Worm (Caenorhabditis elegans) whole organism, young adult: ENCODE results near the gene sgk-1.

Source experiments
- B0019.2 ChIP-seq: fragments of 200-800 bp; sonication (Bioruptor generic); conservative IDR thresholded peaks from 2 replicates; pipeline ENCODE4 v1.3.6; 2022; ENCODE audit warnings: missing genetic modification reagents, missing genetic modification characterization, missing compliant biosample characterization
- C06A6.2 ChIP-seq: fragments of 200-800 bp; sonication (Bioruptor generic); conservative IDR thresholded peaks from 2 replicates; pipeline ENCODE4 v1.3.6; 2022; ENCODE audit warnings: missing genetic modification characterization, missing compliant biosample characterization
- F10E7.11 ChIP-seq: sonication (generic microtip); optimal IDR thresholded peaks from 2 replicates; lab custom pipeline; 2017; ENCODE audit warnings: mild to moderate bottlenecking, missing genetic modification characterization, moderate library complexity, missing compliant biosample characterization
- F37B4.10 ChIP-seq: fragments of 200-800 bp; sonication (Bioruptor generic); IDR thresholded peaks from 2 replicates; pipeline ENCODE4 v1.3.6; 2022; ENCODE audit warnings: missing genetic modification characterization, missing compliant biosample characterization
- F39B2.1 ChIP-seq: fragments of 200-800 bp; sonication (Bioruptor generic); IDR thresholded peaks from 2 replicates; pipeline ENCODE4 v1.3.6; 2022; ENCODE audit warnings: missing genetic modification reagents, missing genetic modification characterization, missing compliant biosample characterization
- F49E8.2 ChIP-seq: sonication (generic microtip); optimal IDR thresholded peaks from 3 replicates; lab custom pipeline; 2017; ENCODE audit warnings: missing genetic modification characterization, mild to moderate bottlenecking, missing compliant biosample characterization, antibody characterized with exemption, moderate library complexity; ENCODE audit not compliant: insufficient read depth
- F57A8.1 ChIP-seq: fragments of 200-800 bp; sonication (Bioruptor generic); optimal IDR thresholded peaks from 2 replicates; lab custom pipeline; 2018; ENCODE audit warnings: mild to moderate bottlenecking, missing genetic modification characterization, moderate library complexity, missing compliant biosample characterization
- F57C9.4 ChIP-seq: sonication (generic microtip); optimal IDR thresholded peaks from 2 replicates; lab custom pipeline; 2017; ENCODE audit warnings: mild to moderate bottlenecking, missing genetic modification characterization, missing compliant biosample characterization
- K11D2.4 ChIP-seq: fragments of 200-800 bp; sonication (Bioruptor generic); IDR thresholded peaks from 2 replicates; pipeline ENCODE4 v1.3.6; 2022; ENCODE audit warnings: missing genetic modification reagents, missing genetic modification characterization, missing compliant biosample characterization
- K12H6.12 ChIP-seq: fragments of 200-800 bp; sonication (Bioruptor generic); optimal IDR thresholded peaks from 2 replicates; lab custom pipeline; 2018; ENCODE audit warnings: mild to moderate bottlenecking, missing genetic modification characterization, missing compliant biosample characterization
- Y53G8AR.9 ChIP-seq: fragments of 200-800 bp; sonication (Bioruptor generic); conservative IDR thresholded peaks from 2 replicates; pipeline ENCODE4 v1.3.6; 2022; ENCODE audit warnings: missing genetic modification reagents, missing genetic modification characterization, missing compliant biosample characterization
- Y56A3A.18 ChIP-seq: fragments of 200-800 bp; sonication (Bioruptor generic); IDR thresholded peaks from 2 replicates; pipeline ENCODE4 v1.3.6; 2022; ENCODE audit warnings: missing genetic modification reagents, missing genetic modification characterization, missing compliant biosample characterization
- Y67H2A.10 ChIP-seq: fragments of 200-800 bp; sonication (Bioruptor generic); conservative IDR thresholded peaks from 2 replicates; pipeline ENCODE4 v1.3.6; 2022; ENCODE audit warnings: missing genetic modification reagents, missing genetic modification characterization, missing compliant biosample characterization
- Y79H2A.3 ChIP-seq: fragments of 200-800 bp; sonication (Bioruptor generic); conservative IDR thresholded peaks from 2 replicates; pipeline ENCODE4 v1.3.6; 2022; ENCODE audit warnings: missing genetic modification reagents, missing genetic modification characterization, missing compliant biosample characterization
- ZK185.1 ChIP-seq: sonication (generic microtip); optimal IDR thresholded peaks from 2 replicates; lab custom pipeline; 2016; ENCODE audit warnings: mild to moderate bottlenecking, missing genetic modification characterization, missing compliant biosample characterization; ENCODE audit not compliant: poor library complexity, severe bottlenecking
- ama-1 ChIP-seq, 3 experiments: fragments of 150-350 bp in 1 of 3; sonication (generic microtip) in 2 of 3; optimal IDR thresholded peaks; 2 replicates each; lab custom pipeline; 2014 to 2018; ENCODE audit warnings: missing biosample characterization in 2 of 3, missing genetic modification characterization in 2 of 3, missing genetic modification reagents in 2 of 3
- aptf-3 ChIP-seq: fragments of 200-800 bp; sonication (Bioruptor generic); IDR thresholded peaks from 2 replicates; pipeline ENCODE4 v1.3.6; 2022; ENCODE audit warnings: missing genetic modification characterization, missing compliant biosample characterization
- attf-3 ChIP-seq: fragments of 200-800 bp; sonication (Bioruptor generic); conservative IDR thresholded peaks from 2 replicates; pipeline ENCODE4 v1.3.6; 2022; ENCODE audit warnings: missing genetic modification reagents, missing genetic modification characterization, missing compliant biosample characterization
- attf-5 ChIP-seq: fragments of 200-800 bp; sonication (Bioruptor generic); optimal IDR thresholded peaks from 2 replicates; lab custom pipeline; 2018; ENCODE audit warnings: mild to moderate bottlenecking, missing genetic modification characterization, missing compliant biosample characterization
- cebp-2 ChIP-seq: fragments of 200-800 bp; sonication (Bioruptor generic); IDR thresholded peaks from 2 replicates; pipeline ENCODE4 v1.3.6; 2022; ENCODE audit warnings: missing genetic modification characterization, missing compliant biosample characterization
- ceh-27 ChIP-seq: fragments of 200-800 bp; sonication (Bioruptor generic); optimal IDR thresholded peaks from 2 replicates; lab custom pipeline; 2018; ENCODE audit warnings: mild to moderate bottlenecking, missing genetic modification characterization, moderate library complexity, missing compliant biosample characterization
- ceh-40 ChIP-seq: fragments of 200-800 bp; sonication (Bioruptor generic); IDR thresholded peaks from 2 replicates; pipeline ENCODE4 v1.3.6; 2022; ENCODE audit warnings: missing genetic modification characterization, missing compliant biosample characterization
- ceh-58 ChIP-seq: fragments of 200-800 bp; sonication (Bioruptor generic); IDR thresholded peaks from 2 replicates; pipeline ENCODE4 v1.3.6; 2022; ENCODE audit warnings: missing genetic modification characterization, missing compliant biosample characterization
- die-1 ChIP-seq: sonication (generic microtip); optimal IDR thresholded peaks from 2 replicates; lab custom pipeline; 2016; ENCODE audit warnings: missing genotype, mild to moderate bottlenecking, missing genetic modification characterization, missing compliant biosample characterization
- dpff-1 ChIP-seq: sonication (generic microtip); optimal IDR thresholded peaks from 2 replicates; lab custom pipeline; 2017; ENCODE audit warnings: mild to moderate bottlenecking, missing genetic modification characterization, missing compliant biosample characterization
- efl-1 ChIP-seq: fragments of 150-350 bp; optimal IDR thresholded peaks from 2 replicates; lab custom pipeline; 2014; ENCODE audit warnings: missing biosample characterization, missing genetic modification reagents, missing genetic modification characterization
- hlh-26 ChIP-seq: fragments of 200-800 bp; sonication (Bioruptor generic); conservative IDR thresholded peaks from 2 replicates; pipeline ENCODE4 v1.3.6; 2022; ENCODE audit warnings: missing genetic modification reagents, missing genetic modification characterization, missing compliant biosample characterization
- hmg-20 ChIP-seq: fragments of 200-800 bp; sonication (Bioruptor generic); IDR thresholded peaks from 2 replicates; pipeline ENCODE4 v1.3.6; 2022; ENCODE audit warnings: missing genetic modification reagents, missing genetic modification characterization, missing compliant biosample characterization
- hrde-1 ChIP-seq: sonication (generic microtip); optimal IDR thresholded peaks from 2 replicates; lab custom pipeline; 2016; ENCODE audit warnings: missing genetic modification characterization, mild to moderate bottlenecking, missing compliant biosample characterization, moderate library complexity, missing genotype, missing genetic modification reagents, borderline replicate concordance
- lin-26 ChIP-seq: fragments of 200-800 bp; sonication (Bioruptor generic); IDR thresholded peaks from 2 replicates; pipeline ENCODE4 v1.3.6; 2022; ENCODE audit warnings: missing genetic modification reagents, missing genetic modification characterization, missing compliant biosample characterization
- lin-54 ChIP-seq: fragments of 200-800 bp; sonication (Bioruptor generic); optimal IDR thresholded peaks from 2 replicates; lab custom pipeline; 2018; ENCODE audit warnings: mild to moderate bottlenecking, missing genetic modification characterization, missing compliant biosample characterization
- lir-1 ChIP-seq: fragments of 200-800 bp; sonication (Bioruptor generic); conservative IDR thresholded peaks from 2 replicates; pipeline ENCODE4 v1.3.6; 2022; ENCODE audit warnings: missing genetic modification reagents, missing genetic modification characterization, missing compliant biosample characterization
- lsl-1 ChIP-seq: fragments of 200-800 bp; sonication (Bioruptor generic); optimal IDR thresholded peaks from 2 replicates; lab custom pipeline; 2018; ENCODE audit warnings: mild to moderate bottlenecking, missing genetic modification characterization, moderate library complexity, missing compliant biosample characterization
- lsy-27 ChIP-seq: sonication (generic microtip); optimal IDR thresholded peaks from 2 replicates; lab custom pipeline; 2017; ENCODE audit warnings: missing genetic modification characterization, mild to moderate bottlenecking, missing compliant biosample characterization, antibody characterized with exemption, missing genotype, borderline replicate concordance; ENCODE audit not compliant: insufficient read depth
- madf-8 ChIP-seq: fragments of 200-800 bp; sonication (Bioruptor generic); conservative IDR thresholded peaks from 2 replicates; pipeline ENCODE4 v1.3.6; 2022; ENCODE audit warnings: missing genetic modification reagents, missing genetic modification characterization, missing compliant biosample characterization
- nfya-2 ChIP-seq: fragments of 200-800 bp; sonication (Bioruptor generic); IDR thresholded peaks from 2 replicates; pipeline ENCODE4 v1.3.6; 2022; ENCODE audit warnings: missing genetic modification reagents, missing genetic modification characterization, missing compliant biosample characterization
- nfyb-1 ChIP-seq: fragments of 200-800 bp; sonication (Bioruptor generic); IDR thresholded peaks from 2 replicates; pipeline ENCODE4 v1.3.6; 2022; ENCODE audit warnings: missing genetic modification reagents, missing genetic modification characterization, missing compliant biosample characterization
- nhr-27 ChIP-seq: fragments of 200-800 bp; sonication (Bioruptor generic); optimal IDR thresholded peaks from 2 replicates; lab custom pipeline; 2018; ENCODE audit warnings: mild to moderate bottlenecking, missing genetic modification characterization, moderate library complexity, missing compliant biosample characterization
- repo-1 ChIP-seq: sonication (generic microtip); optimal IDR thresholded peaks from 2 replicates; lab custom pipeline; 2017; ENCODE audit warnings: mild to moderate bottlenecking, missing genetic modification characterization, missing compliant biosample characterization
- snpc-4 ChIP-seq, 5 experiments: fragments of 150-350 bp in 1 of 5; sonication (generic microtip) in 4 of 5; optimal IDR thresholded peaks; 2 replicates each; lab custom pipeline; 2014 to 2018; ENCODE audit warnings: missing genetic modification characterization in 5 of 5, missing biosample characterization in 3 of 5, antibody characterized with exemption in 2 of 5, mild to moderate bottlenecking in 2 of 5, missing compliant biosample characterization in 2 of 5, missing genotype in 2 of 5, moderate library complexity in 2 of 5, missing genetic modification reagents in 1 of 5
- unc-130 ChIP-seq: sonication (generic microtip); optimal IDR thresholded peaks from 2 replicates; lab custom pipeline; 2016; ENCODE audit warnings: missing genetic modification reagents, missing genetic modification characterization, missing compliant biosample characterization
- unc-62 ChIP-seq: fragments of 150-350 bp; optimal IDR thresholded peaks from 2 replicates; lab custom pipeline; 2014; ENCODE audit warnings: missing biosample characterization, missing genetic modification reagents, missing genetic modification characterization
- xnd-1 ChIP-seq: sonication (generic microtip); optimal IDR thresholded peaks from 2 replicates; lab custom pipeline; 2016; ENCODE audit warnings: missing genotype, missing genetic modification reagents, missing genetic modification characterization, missing compliant biosample characterization
- ztf-18 ChIP-seq: sonication (generic microtip); optimal IDR thresholded peaks from 2 replicates; lab custom pipeline; 2016; ENCODE audit warnings: missing genotype, mild to moderate bottlenecking, missing genetic modification characterization, missing compliant biosample characterization
- ztf-26 ChIP-seq: sonication (generic microtip); optimal IDR thresholded peaks from 2 replicates; lab custom pipeline; 2017; ENCODE audit warnings: missing genetic modification characterization, missing compliant biosample characterization
- ztf-3 ChIP-seq: fragments of 200-800 bp; sonication (Bioruptor generic); optimal IDR thresholded peaks from 2 replicates; lab custom pipeline; 2018; ENCODE audit warnings: mild to moderate bottlenecking, missing genetic modification characterization, missing compliant biosample characterization
- ztf-6 ChIP-seq: fragments of 200-800 bp; sonication (Bioruptor generic); IDR thresholded peaks from 2 replicates; pipeline ENCODE4 v1.3.6; 2022; ENCODE audit warnings: missing genetic modification reagents, missing genetic modification characterization, missing compliant biosample characterization

Gene sgk-1

ce11 chrX:16298173-16298572 is 36.3 kb upstream of the sgk-1 start (continued):
- TF ChIP-seq Y53G8AR.9 (GFP tag; lab: Robert Waterston, UW) (0 out of 2 replicates have a peak, but pooled peaks have one; percentile 33), snpc-4 (GFP tag; optimal IDR thresholded peaks at IDR 0.05; lab: Kevin White, UChicago) (peak; percentile 46), snpc-4 (tag; optimal IDR thresholded peaks at IDR 0.05; lab: Kevin White, UChicago) (peak in 3 of 4 experiments; percentile 63 to 79 (median 73)), Y67H2A.10 (GFP tag; lab: Robert Waterston, UW) (no peak), hlh-26 (GFP tag; lab: Robert Waterston, UW) (no peak), F10E7.11 (tag; lab: Kevin White, UChicago) (peak; percentile 7), repo-1 (peak; percentile 25), hrde-1 (tag; lab: Kevin White, UChicago) (no peak), lsy-27 (no peak), ztf-18 (tag; lab: Kevin White, UChicago) (peak; percentile 64), dpff-1 (tag; lab: Kevin White, UChicago) (no peak), B0019.2 (no peak), ztf-26 (tag; lab: Kevin White, UChicago) (peak; percentile 15), die-1 (tag; lab: Kevin White, UChicago) (peak; percentile 90), Y56A3A.18 (GFP tag; lab: Robert Waterston, UW) (no peak; the same call in 1 of the 2 replicates), ceh-27 (GFP tag; lab: Kevin White, UChicago) (peak; percentile 33), ZK185.1 (tag; lab: Kevin White, UChicago) (peak; percentile 86), ztf-6 (GFP tag; lab: Robert Waterston, UW) (no peak), nfya-2 (GFP tag; lab: Robert Waterston, UW) (no peak), Y79H2A.3 (GFP tag; lab: Robert Waterston, UW) (peak; percentile 58; the same call in 1 of the 2 replicates), F57C9.4 (tag; lab: Kevin White, UChicago) (no peak), ceh-40 (GFP tag; lab: Robert Waterston, UW) (peak; percentile 87; the same call in 1 of the 2 replicates), nhr-27 (no peak), cebp-2 (no peak), F37B4.10 (GFP tag; lab: Robert Waterston, UW) (no peak), F57A8.1 (GFP tag; lab: Kevin White, UChicago) (no peak), F39B2.1 (no peak), lin-54 (peak; percentile 25), ztf-3 (no peak), attf-3 (GFP tag; lab: Robert Waterston, UW) (peak; percentile 30; the same call in 1 of the 2 replicates), attf-5 (GFP tag; lab: Kevin White, UChicago) (peak; percentile 11), unc-62 (GFP tag; lab: Kevin White, UChicago) (no peak), madf-8 (no peak), K12H6.12 (tag; lab: Kevin White, UChicago) (no peak), ama-1 (optimal IDR thresholded peaks at IDR 0.05; lab: Kevin White, UChicago) (no peak), ama-1 (GFP tag; optimal IDR thresholded peaks at IDR 0.05; lab: Kevin White, UChicago) (peak; percentile 45 to 78), nfyb-1 (GFP tag; lab: Robert Waterston, UW) (peak; percentile 79), aptf-3 (GFP tag; lab: Robert Waterston, UW) (no peak), K11D2.4 (GFP tag; lab: Robert Waterston, UW) (peak; percentile 56; the same call in 1 of the 2 replicates), xnd-1 (tag; lab: Kevin White, UChicago) (no peak), lsl-1 (GFP tag; lab: Kevin White, UChicago) (no peak), lir-1 (GFP tag; lab: Robert Waterston, UW) (no peak), ceh-58 (GFP tag; lab: Robert Waterston, UW) (no peak), hmg-20 (GFP tag; lab: Robert Waterston, UW) (0 out of 2 replicates have a peak, but pooled peaks have one; percentile 37), lin-26 (GFP tag; lab: Robert Waterston, UW) (peak; percentile 95), C06A6.2 (GFP tag; lab: Robert Waterston, UW) (no peak), unc-130 (GFP tag; lab: Kevin White, UChicago) (no peak), efl-1 (GFP tag; lab: Kevin White, UChicago) (no peak), F49E8.2 (tag; lab: Kevin White, UChicago) (no peak)
